Fruit fly (Drosophila melanogaster): ENCODE data around the gene Surf6.
A peak's percentile ranks its signal among the peaks of the same experiment; 100 is the strongest.

Surf6 gene

dm6 chr3R:19875118-19875887 lies 29.4 kb downstream of the Surf6 start, which contains the start of gene Mrp5 (continued):
- TF ChIP-seq CG12155 (GFP tag; optimal IDR thresholded peaks at IDR 0.05) (peak; percentile 34), ac (GFP tag; optimal IDR thresholded peaks at IDR 0.05) (no peak), hkb (optimal IDR thresholded peaks at IDR 0.05) (no peak), hkb (GFP tag; IDR thresholded peaks at IDR 0.05) (peak; percentile 73), Drgx (GFP tag; IDR thresholded peaks at IDR 0.05) (peak; percentile 55), CG32772 (GFP tag; IDR thresholded peaks at IDR 0.05) (no peak), usp (GFP tag; optimal IDR thresholded peaks at IDR 0.05) (no peak), Ets65A (GFP tag) (peak; percentile 73), dan (GFP tag; IDR thresholded peaks at IDR 0.05) (no peak), CG14667 (GFP tag; IDR thresholded peaks at IDR 0.05) (0 out of 2 replicates have a peak, but pooled peaks have one; percentile 16), CG1602 (GFP tag; optimal IDR thresholded peaks at IDR 0.05) (peak; percentile 37), Lim3 (GFP tag; IDR thresholded peaks at IDR 0.05) (no peak), gsb (GFP tag; IDR thresholded peaks at IDR 0.05) (no peak), CG12236 (GFP tag; optimal IDR thresholded peaks at IDR 0.05) (no peak), CG11247 (GFP tag; IDR thresholded peaks at IDR 0.05) (peak; percentile 59; the same call in 1 of the 2 replicates), Sox102F (GFP tag; optimal IDR thresholded peaks at IDR 0.05) (peak; percentile 36), hbn (GFP tag; IDR thresholded peaks at IDR 0.05; ENCODE audit: partially characterized antibody) (no peak), Atf6 (GFP tag; IDR thresholded peaks at IDR 0.05) (peak; percentile 15; the same call in 1 of the 2 replicates), CG4617 (GFP tag; optimal IDR thresholded peaks at IDR 0.05; ENCODE audit: borderline replicate concordance) (no peak), CG3407 (GFP tag; optimal IDR thresholded peaks at IDR 0.05) (no peak), B-H1 (GFP tag; IDR thresholded peaks at IDR 0.05) (peak; percentile 40; the same call in 2 of the 3 replicates), Side (GFP tag; optimal IDR thresholded peaks at IDR 0.05) (no peak), sug (tag; optimal IDR thresholded peaks at IDR 0.05) (no peak), btn (GFP tag; optimal IDR thresholded peaks at IDR 0.05) (no peak), br (optimal IDR thresholded peaks at IDR 0.05) (no peak), sisA (GFP tag; IDR thresholded peaks at IDR 0.05) (peak; percentile 66), p53 (GFP tag; optimal IDR thresholded peaks at IDR 0.05) (no peak), CG7963 (GFP tag; IDR thresholded peaks at IDR 0.05; ENCODE audit: partially characterized antibody) (no peak), sr (GFP tag; IDR thresholded peaks at IDR 0.05) (peak; percentile 91), Dek (tag; optimal IDR thresholded peaks at IDR 0.05) (peak; percentile 19), Sry-β (GFP tag; optimal IDR thresholded peaks at IDR 0.05) (no peak), Rx (GFP tag; IDR thresholded peaks at IDR 0.05) (peak; percentile 53), Ada2b (GFP tag; IDR thresholded peaks at IDR 0.05) (peak; percentile 60), so (GFP tag; IDR thresholded peaks at IDR 0.05) (no peak), CG13424 (tag; optimal IDR thresholded peaks at IDR 0.05) (peak; percentile 26), CG17802 (tag; optimal IDR thresholded peaks at IDR 0.05) (no peak), CG9727 (GFP tag; optimal IDR thresholded peaks at IDR 0.05) (no peak), CG4424 (GFP tag; optimal IDR thresholded peaks at IDR 0.05) (peak; percentile 30), run (tag; optimal IDR thresholded peaks at IDR 0.05) (no peak), CG3281 (GFP tag; optimal IDR thresholded peaks at IDR 0.05) (peak; percentile 26), Hmx (GFP tag; optimal IDR thresholded peaks at IDR 0.05) (no peak), exex (tag; optimal IDR thresholded peaks at IDR 0.05) (peak; percentile 10), CG16813 (GFP tag; IDR thresholded peaks at IDR 0.05; ENCODE audit: partially characterized antibody) (no peak), CG12744 (GFP tag; optimal IDR thresholded peaks at IDR 0.05) (no peak), CG10462 (GFP tag; optimal IDR thresholded peaks at IDR 0.05) (no peak), chm (GFP tag; IDR thresholded peaks at IDR 0.05) (0 out of 2 replicates have a peak, but pooled peaks have one; percentile 51), Ssrp (tag; optimal IDR thresholded peaks at IDR 0.05) (no peak), C15 (GFP tag; IDR thresholded peaks at IDR 0.05) (0 out of 3 replicates have a peak, but pooled peaks have one; percentile 47), CG7745 (tag; optimal IDR thresholded peaks at IDR 0.05) (no peak), CG30020 (tag; optimal IDR thresholded peaks at IDR 0.05) (no peak), CG10565 (GFP tag; optimal IDR thresholded peaks at IDR 0.05) (no peak)
